Fruit fly (Drosophila melanogaster): Measurements from ENCODE around the gene Septin2.
A peak's percentile ranks its signal among the peaks of the same experiment; 100 is the strongest.

Septin2 gene

dm6 chr3R:20574535-20574980, 13.6 kb downstream of the Septin2 start (continued):
- TF ChIP-seq Med (GFP tag) (peak; percentile 92), CG11695 (GFP tag; IDR thresholded peaks at IDR 0.05) (no peak), CG15479 (GFP tag; optimal IDR thresholded peaks at IDR 0.05) (no peak), CG1602 (GFP tag; optimal IDR thresholded peaks at IDR 0.05) (no peak), knrl (GFP tag; IDR thresholded peaks at IDR 0.05; ENCODE audit: partially characterized antibody) (no peak), vvl (GFP tag; IDR thresholded peaks at IDR 0.05) (peak; percentile 32; the same call in 1 of the 2 replicates), CG10462 (GFP tag; optimal IDR thresholded peaks at IDR 0.05) (no peak), Pdp1 (GFP tag; optimal IDR thresholded peaks at IDR 0.05) (peak in 1 of 2 experiments; percentile 63), CG7987 (GFP tag; optimal IDR thresholded peaks at IDR 0.05) (peak; percentile 30), CG14965 (GFP tag; optimal IDR thresholded peaks at IDR 0.05; ENCODE audit: borderline replicate concordance) (no peak), tap (tag; optimal IDR thresholded peaks at IDR 0.05) (no peak), CG10147 (GFP tag; optimal IDR thresholded peaks at IDR 0.05) (no peak), Gug (GFP tag; IDR thresholded peaks at IDR 0.05) (no peak), CG3281 (GFP tag; optimal IDR thresholded peaks at IDR 0.05) (no peak), CG7372 (GFP tag; IDR thresholded peaks at IDR 0.05) (no peak), NC2α (GFP tag; optimal IDR thresholded peaks at IDR 0.05) (no peak), Mes4 (GFP tag; optimal IDR thresholded peaks at IDR 0.05) (no peak), CG8359 (GFP tag; optimal IDR thresholded peaks at IDR 0.05; ENCODE audit: borderline replicate concordance) (no peak), CG12942 (GFP tag; optimal IDR thresholded peaks at IDR 0.05) (no peak), Side (GFP tag; optimal IDR thresholded peaks at IDR 0.05) (peak; percentile 54), yki (optimal IDR thresholded peaks at IDR 0.05) (no peak), CG6813 (GFP tag; optimal IDR thresholded peaks at IDR 0.05) (no peak), CG8944 (GFP tag; optimal IDR thresholded peaks at IDR 0.05) (no peak), CG16863 (GFP tag; optimal IDR thresholded peaks at IDR 0.05) (no peak), Gsc (GFP tag; IDR thresholded peaks at IDR 0.05) (no peak), zfh1 (GFP tag; IDR thresholded peaks at IDR 0.05) (no peak), gem (tag; optimal IDR thresholded peaks at IDR 0.05) (no peak), CG1647 (GFP tag; optimal IDR thresholded peaks at IDR 0.05) (no peak), bowl (GFP tag; IDR thresholded peaks at IDR 0.05) (no peak), CG12104 (GFP tag; optimal IDR thresholded peaks at IDR 0.05) (no peak), YL-1 (GFP tag; optimal IDR thresholded peaks at IDR 0.05) (no peak), stc (GFP tag; IDR thresholded peaks at IDR 0.05) (no peak), CG8290 (GFP tag; optimal IDR thresholded peaks at IDR 0.05) (no peak), CG8290 (tag; optimal IDR thresholded peaks at IDR 0.05) (peak in 1 of 2 experiments; percentile 62), D (optimal IDR thresholded peaks at IDR 0.05) (no peak), D (GFP tag; optimal IDR thresholded peaks at IDR 0.05) (no peak), NfI (GFP tag; optimal IDR thresholded peaks at IDR 0.05) (peak; percentile 24), ftz-f1 (GFP tag; optimal IDR thresholded peaks at IDR 0.05) (peak; percentile 38), HLH3B (GFP tag; IDR thresholded peaks at IDR 0.05) (no peak), CG4854 (GFP tag; optimal IDR thresholded peaks at IDR 0.05) (no peak), ato (GFP tag; IDR thresholded peaks at IDR 0.05; ENCODE audit: partially characterized antibody) (0 out of 2 replicates have a peak, but pooled peaks have one; percentile 12), CG11504 (tag; optimal IDR thresholded peaks at IDR 0.05) (no peak), grn (GFP tag; optimal IDR thresholded peaks at IDR 0.05) (peak; percentile 83), Nf-YA (GFP tag; IDR thresholded peaks at IDR 0.05) (no peak), wek (GFP tag; optimal IDR thresholded peaks at IDR 0.05) (peak; percentile 5), Sox100B (GFP tag; optimal IDR thresholded peaks at IDR 0.05) (no peak), CG14441 (GFP tag; IDR thresholded peaks at IDR 0.05) (no peak), slou (GFP tag; optimal IDR thresholded peaks at IDR 0.05) (no peak), gcm2 (GFP tag; optimal IDR thresholded peaks at IDR 0.05) (no peak), hb (GFP tag; IDR thresholded peaks at IDR 0.05; ENCODE audit: partially characterized antibody) (no peak), danr (GFP tag; IDR thresholded peaks at IDR 0.05) (no peak), tna (GFP tag; IDR thresholded peaks at IDR 0.05; ENCODE audit: partially characterized antibody) (0 out of 2 replicates have a peak, but pooled peaks have one; percentile 45)
